Fruit fly (Drosophila melanogaster): ENCODE results near the gene Uch.

The Uch gene

DNA sequence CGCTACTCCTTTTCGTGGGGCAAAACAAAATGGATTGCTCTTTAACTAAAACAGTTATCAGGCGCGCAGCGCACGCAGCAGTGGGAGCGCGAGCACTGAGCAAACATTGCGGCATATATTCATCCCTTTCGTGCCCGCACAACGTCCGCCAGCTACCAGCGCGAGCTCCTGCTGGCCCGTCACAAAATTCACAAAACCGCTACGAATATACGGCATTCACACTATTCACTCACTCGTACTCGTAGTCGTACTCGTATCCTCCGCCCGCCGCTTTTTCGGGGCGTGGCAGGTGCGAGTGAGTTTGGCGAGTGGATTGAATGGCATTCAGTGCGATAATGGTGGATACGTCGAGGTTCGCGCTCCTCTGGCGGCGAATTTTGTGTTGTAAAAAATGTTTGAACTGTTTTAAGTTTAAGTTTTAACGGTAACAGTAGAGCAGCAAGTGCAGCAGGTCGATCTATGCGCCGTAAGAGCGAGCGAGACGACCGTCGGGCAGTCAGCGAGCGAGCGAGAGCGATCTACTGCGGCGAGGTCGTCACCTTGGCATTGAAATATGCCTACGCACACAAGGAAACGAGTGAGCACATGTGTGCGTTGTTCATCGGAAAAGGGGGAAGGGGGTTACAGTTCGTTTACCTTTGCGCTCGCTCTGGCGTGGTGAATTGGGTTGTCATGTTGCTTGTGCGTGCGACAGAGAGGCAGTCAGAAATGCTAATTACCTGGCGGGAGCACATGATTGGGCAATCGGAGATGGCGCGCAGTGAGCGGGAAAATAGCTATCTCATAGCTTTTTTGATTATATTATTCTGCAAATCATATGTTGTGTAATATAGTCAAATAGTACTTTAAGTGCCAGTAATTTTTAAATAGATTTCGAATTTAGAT lies 17.2 kb downstream of the Uch start (continued):
- TF ChIP-seq schlank (tag; optimal IDR thresholded peaks at IDR 0.05) (peak; percentile 55), CG4328 (GFP tag; optimal IDR thresholded peaks at IDR 0.05) (peak; percentile 74), h (optimal IDR thresholded peaks at IDR 0.05) (no peak), CG11093 (GFP tag; IDR thresholded peaks at IDR 0.05) (no peak), stc (GFP tag; IDR thresholded peaks at IDR 0.05) (no peak), pfk (GFP tag; optimal IDR thresholded peaks at IDR 0.05) (peak; percentile 24), hkb (optimal IDR thresholded peaks at IDR 0.05) (peak; percentile 19), hkb (GFP tag; IDR thresholded peaks at IDR 0.05) (no peak), wdn (GFP tag; IDR thresholded peaks at IDR 0.05) (no peak), CG15514 (GFP tag; optimal IDR thresholded peaks at IDR 0.05) (peak; percentile 59), CG2129 (GFP tag; IDR thresholded peaks at IDR 0.05; ENCODE audit: partially characterized antibody) (no peak), Oli (tag; optimal IDR thresholded peaks at IDR 0.05) (peak; percentile 60), CG6272 (GFP tag; IDR thresholded peaks at IDR 0.05) (peak; percentile 43)

DNA sequence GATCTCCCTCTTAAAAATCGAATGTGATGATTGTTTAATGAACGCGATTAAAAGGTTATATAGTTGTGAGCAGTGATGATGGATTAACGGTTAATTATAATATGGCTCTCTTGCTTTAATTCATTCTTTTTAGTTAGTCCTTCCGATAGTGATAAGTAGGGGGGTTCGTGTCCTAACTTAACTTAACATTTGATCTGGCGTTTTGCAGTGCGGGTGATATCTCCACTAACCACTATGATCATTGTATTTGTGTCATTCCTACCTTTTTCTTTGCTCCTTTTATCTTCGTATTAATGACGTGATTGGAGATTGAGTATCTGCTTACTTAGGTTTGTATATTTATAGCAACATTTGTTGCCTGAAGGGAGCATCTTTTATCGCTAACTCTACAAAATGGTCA lies 18.7 kb downstream of the Uch start:
- peak in 1 of 2 experiments; percentile 53 for TF ChIP-seq insv (GFP tag; optimal IDR thresholded peaks at IDR 0.05)
- peak; percentile 37 for TF ChIP-seq pita (GFP tag; optimal IDR thresholded peaks at IDR 0.05)
- no peak for TF ChIP-seq fd102C (GFP tag; optimal IDR thresholded peaks at IDR 0.05)
- peak; percentile 16 for TF ChIP-seq zen (tag; optimal IDR thresholded peaks at IDR 0.05)

DNA sequence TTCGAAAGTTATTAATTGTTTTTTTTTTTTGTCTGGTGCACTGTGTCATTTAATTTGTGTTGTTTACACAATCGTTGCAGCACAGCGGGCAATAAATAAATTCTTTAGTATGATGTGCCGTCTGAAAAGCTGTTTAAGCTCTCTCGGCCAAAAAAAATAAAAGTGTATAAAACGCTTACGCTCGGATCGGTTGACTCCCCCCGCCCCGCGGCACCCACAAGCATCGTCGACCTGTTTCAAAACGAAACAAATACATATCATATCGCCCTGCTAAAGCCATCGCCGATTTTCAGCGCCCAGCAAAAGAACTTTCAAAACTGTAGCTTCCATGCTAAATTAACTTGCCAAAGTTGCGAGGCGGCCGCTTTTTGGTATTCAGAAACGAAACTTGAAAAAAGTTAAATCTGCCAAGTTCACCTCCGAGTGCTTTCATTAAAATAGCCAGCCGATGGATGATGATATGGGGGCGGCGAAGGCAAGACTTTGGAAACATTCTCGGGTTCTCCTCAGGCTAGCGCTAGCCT lies 19.6 kb downstream of the Uch start:
- TF ChIP-seq CG4730 (GFP tag; IDR thresholded peaks at IDR 0.05), result no peak
- TF ChIP-seq CG16863 (GFP tag; optimal IDR thresholded peaks at IDR 0.05), result no peak
- no peak for TF ChIP-seq Taf1 (GFP tag; IDR thresholded peaks at IDR 0.05)
- no peak for TF ChIP-seq p53 (GFP tag; optimal IDR thresholded peaks at IDR 0.05)
- no peak for TF ChIP-seq jing (GFP tag; optimal IDR thresholded peaks at IDR 0.05)
- TF ChIP-seq lilli (GFP tag; optimal IDR thresholded peaks at IDR 0.05), result no peak
- peak; percentile 14 for TF ChIP-seq sug (tag; optimal IDR thresholded peaks at IDR 0.05)
- no peak for TF ChIP-seq CG2116 (GFP tag; optimal IDR thresholded peaks at IDR 0.05)
- TF ChIP-seq Med (GFP tag), result peak; percentile 77
- TF ChIP-seq sim (GFP tag; IDR thresholded peaks at IDR 0.05), result no peak
- no peak for TF ChIP-seq shn (GFP tag; optimal IDR thresholded peaks at IDR 0.05)
- TF ChIP-seq CG15011 (GFP tag; optimal IDR thresholded peaks at IDR 0.05), result no peak
- no peak for TF ChIP-seq ci (GFP tag; IDR thresholded peaks at IDR 0.05)
- no peak for TF ChIP-seq CG32767 (GFP tag; IDR thresholded peaks at IDR 0.05)
- TF ChIP-seq CG13894 (tag; optimal IDR thresholded peaks at IDR 0.05), result peak; percentile 66
- TF ChIP-seq twi (tag; optimal IDR thresholded peaks at IDR 0.05), result no peak
- TF ChIP-seq Tbp (GFP tag; optimal IDR thresholded peaks at IDR 0.05), result no peak
- peak; percentile 19 for TF ChIP-seq exex (tag; optimal IDR thresholded peaks at IDR 0.05)
- peak; percentile 22 for TF ChIP-seq sd (tag; optimal IDR thresholded peaks at IDR 0.05)
- TF ChIP-seq CG1603 (tag; optimal IDR thresholded peaks at IDR 0.05), result no peak
- no peak for TF ChIP-seq CG7963 (GFP tag; IDR thresholded peaks at IDR 0.05; ENCODE audit: partially characterized antibody)
- TF ChIP-seq CG11398 (GFP tag; optimal IDR thresholded peaks at IDR 0.05), result no peak
- no peak for TF ChIP-seq MBD-R2 (GFP tag; IDR thresholded peaks at IDR 0.05)
- no peak for TF ChIP-seq CG17912 (GFP tag; optimal IDR thresholded peaks at IDR 0.05)
- TF ChIP-seq CG12769 (tag; optimal IDR thresholded peaks at IDR 0.05), result peak; percentile 22
- TF ChIP-seq CG12391 (tag; optimal IDR thresholded peaks at IDR 0.05), result no peak
- TF ChIP-seq CG2129 (GFP tag; IDR thresholded peaks at IDR 0.05; ENCODE audit: partially characterized antibody), result no peak
- no peak for TF ChIP-seq Bdp1 (GFP tag; optimal IDR thresholded peaks at IDR 0.05)
- no peak for TF ChIP-seq CG10543 (GFP tag; optimal IDR thresholded peaks at IDR 0.05)
- peak; percentile 10 for TF ChIP-seq ftz-f1 (GFP tag; optimal IDR thresholded peaks at IDR 0.05)
- no peak for TF ChIP-seq crol (GFP tag; IDR thresholded peaks at IDR 0.05)
